Worm (Caenorhabditis elegans): Measurements from ENCODE around the gene F09E5.12.

F09E5.12 gene

ce11 chrII:5398779-5399178 lies 28.2 kb upstream of the F09E5.12 start, which contains the start of gene fbxl-3:
Gene fbxl-3 (minus strand): TSS chrII:5398902.
- no peak for TF ChIP-seq hlh-30 (tag; optimal IDR thresholded peaks at IDR 0.05; ENCODE audit: insufficient read depth)
- TF ChIP-seq ceh-2 (tag; optimal IDR thresholded peaks at IDR 0.05), result no peak
- TF ChIP-seq F13H6.1 (tag; optimal IDR thresholded peaks at IDR 0.05), result no peak
- TF ChIP-seq ceh-31 (tag; optimal IDR thresholded peaks at IDR 0.05), result no peak
- TF ChIP-seq ets-4 (tag; optimal IDR thresholded peaks at IDR 0.05), result no peak
- no peak for TF ChIP-seq ztf-16 (tag; optimal IDR thresholded peaks at IDR 0.05)
- TF ChIP-seq ahr-1 (tag; optimal IDR thresholded peaks at IDR 0.05), result no peak
- no peak for TF ChIP-seq pqm-1 (tag; optimal IDR thresholded peaks at IDR 0.05)
- no peak for TF ChIP-seq sox-4 (tag; optimal IDR thresholded peaks at IDR 0.05)
- no peak for TF ChIP-seq C38D4.7 (GFP tag; optimal IDR thresholded peaks at IDR 0.05)
- no peak for TF ChIP-seq mec-3 (tag; optimal IDR thresholded peaks at IDR 0.05; ENCODE audit: borderline replicate concordance)
- no peak for TF ChIP-seq ceh-45 (GFP tag; IDR thresholded peaks at IDR 0.05)
- no peak for TF ChIP-seq pros-1 (tag; optimal IDR thresholded peaks at IDR 0.05)
- no peak for TF ChIP-seq tbx-7 (tag; optimal IDR thresholded peaks at IDR 0.05)

ce11 chrII:5395594-5395993 lies 25.1 kb upstream of the F09E5.12 start, which contains the start of gene pink-1:
Gene pink-1 (minus strand): TSS chrII:5395694.
- no peak for TF ChIP-seq ceh-2 (tag; optimal IDR thresholded peaks at IDR 0.05)
- TF ChIP-seq unc-55 (GFP tag; optimal IDR thresholded peaks at IDR 0.05), result no peak
- TF ChIP-seq K02D7.2 (tag; optimal IDR thresholded peaks at IDR 0.05), result no peak
- no peak for TF ChIP-seq fax-1 (tag; optimal IDR thresholded peaks at IDR 0.05)
- no peak for TF ChIP-seq pha-2 (tag; optimal IDR thresholded peaks at IDR 0.05)
- no peak for TF ChIP-seq nhr-232 (tag; optimal IDR thresholded peaks at IDR 0.05)
- TF ChIP-seq ceh-24 (tag; optimal IDR thresholded peaks at IDR 0.05), result no peak
- TF ChIP-seq hlh-8 (tag; optimal IDR thresholded peaks at IDR 0.05), result no peak
- TF ChIP-seq elt-4 (tag; optimal IDR thresholded peaks at IDR 0.05), result no peak
- TF ChIP-seq fkh-6 (tag; optimal IDR thresholded peaks at IDR 0.05), result no peak
- TF ChIP-seq dve-1 (tag; optimal IDR thresholded peaks at IDR 0.05), result no peak
- no peak for TF ChIP-seq K09A11.1 (tag; optimal IDR thresholded peaks at IDR 0.05; ENCODE audit: insufficient read depth)
- TF ChIP-seq ceh-34 (tag; optimal IDR thresholded peaks at IDR 0.05), result no peak
- no peak for TF ChIP-seq ceh-6 (GFP tag; optimal IDR thresholded peaks at IDR 0.05)
- no peak for TF ChIP-seq T23F11.4 (GFP tag; optimal IDR thresholded peaks at IDR 0.05)
- no peak for TF ChIP-seq nhr-11 (tag; optimal IDR thresholded peaks at IDR 0.05)
- no peak for TF ChIP-seq dmd-4 (tag; optimal IDR thresholded peaks at IDR 0.05; ENCODE audit: borderline replicate concordance)
- TF ChIP-seq ets-4 (tag; optimal IDR thresholded peaks at IDR 0.05), result no peak

- TF ChIP-seq odd-2 (tag; optimal IDR thresholded peaks at IDR 0.05) (no peak), elt-2 (tag; optimal IDR thresholded peaks at IDR 0.05) (no peak), ztf-16 (tag; optimal IDR thresholded peaks at IDR 0.05) (no peak), nfya-1 (tag; optimal IDR thresholded peaks at IDR 0.05) (no peak), mec-3 (tag; optimal IDR thresholded peaks at IDR 0.05; ENCODE audit: borderline replicate concordance) (no peak), pag-3 (tag; optimal IDR thresholded peaks at IDR 0.05; ENCODE audit: borderline replicate concordance) (no peak), ceh-19 (GFP tag; optimal IDR thresholded peaks at IDR 0.05) (no peak), hlh-15 (tag; optimal IDR thresholded peaks at IDR 0.05) (no peak), T23F11.4 (GFP tag; optimal IDR thresholded peaks at IDR 0.05) (no peak), K09A11.1 (tag; optimal IDR thresholded peaks at IDR 0.05; ENCODE audit: insufficient read depth) (no peak), unc-3 (GFP tag; conservative IDR thresholded peaks at IDR 0.05) (no peak), unc-3 (tag; optimal IDR thresholded peaks at IDR 0.05) (no peak)
These were observed 22.5 kb upstream of the F09E5.12 start, which contains the start of gene brap-2 for ce11 chrII:5393090-5393489. Gene brap-2 (minus strand): TSS chrII:5393190.

ce11 chrII:5391447-5391846 lies 20.9 kb upstream of the F09E5.12 start:
- no peak for TF ChIP-seq ets-4 (tag; optimal IDR thresholded peaks at IDR 0.05)
- peak; percentile 2 for TF ChIP-seq elt-2 (tag; optimal IDR thresholded peaks at IDR 0.05)

Data from whole organism, late embryonic.